Worm (Caenorhabditis elegans) whole organism, L4 larva: ENCODE measurements around the gene tam-1.

Source experiments
- F49E8.2 ChIP-seq: sonication (generic microtip); optimal IDR thresholded peaks from 2 replicates; lab custom pipeline; 2016; ENCODE audit warnings: missing compliant biosample characterization, mild to moderate bottlenecking, missing genetic modification characterization, borderline replicate concordance
- ama-1 ChIP-seq: fragments of 150-350 bp; optimal IDR thresholded peaks from 2 replicates; lab custom pipeline; 2014; ENCODE audit warnings: inconsistent platforms, mixed read lengths
- ceh-82 ChIP-seq: sonication (generic microtip); optimal IDR thresholded peaks from 2 replicates; lab custom pipeline; 2017; ENCODE audit warnings: missing biosample characterization, missing genetic modification characterization
- nhr-25 ChIP-seq: sonication (generic microtip); optimal IDR thresholded peaks from 2 replicates; lab custom pipeline; 2017; ENCODE audit warnings: missing genetic modification characterization, mild to moderate bottlenecking, missing compliant biosample characterization, antibody characterized with exemption, moderate library complexity, borderline replicate concordance; ENCODE audit not compliant: insufficient read depth
- nhr-76 ChIP-seq: fragments of 150-350 bp; optimal IDR thresholded peaks from 2 replicates; lab custom pipeline; 2014; ENCODE audit warnings: missing biosample characterization, missing genetic modification characterization
- skn-1 ChIP-seq: fragments of 150-350 bp; optimal IDR thresholded peaks from 2 replicates; lab custom pipeline; 2014; ENCODE audit warnings: missing biosample characterization, missing genetic modification characterization

- TF ChIP-seq F49E8.2: no peak
- TF ChIP-seq nhr-76 (tag; lab: Kevin White, UChicago): no peak
- no peak for TF ChIP-seq nhr-25 (tag; lab: Kevin White, UChicago)
- no peak for TF ChIP-seq ceh-82 (tag; lab: Kevin White, UChicago)
- no peak for TF ChIP-seq skn-1 (tag; lab: Kevin White, UChicago)
- no peak for TF ChIP-seq ama-1 (lab: Kevin White, UChicago)
Measured at ce11 chrV:4980094-4980493, 17.2 kb upstream of the tam-1 start.
